Fruit fly (Drosophila melanogaster): ENCODE measurements around the gene Or85c.

The Or85c gene

dm6 chr3R:8512922-8513321 is at the start of gene Or85c:
Gene Or85c (minus strand): TSS chr3R:8513022.
- TF ChIP-seq noc (tag; optimal IDR thresholded peaks at IDR 0.05) = no peak

- TF ChIP-seq noc (tag; optimal IDR thresholded peaks at IDR 0.05) = no peak
Observed at dm6 chr3R:8562484-8562886, 49.7 kb upstream of the Or85c start, which contains the start of the genes mRpS18A and CG31460. Gene mRpS18A (minus strand): TSS chr3R:8562593. Gene CG31460 (plus strand): TSS chr3R:8562673.

- TF ChIP-seq noc (tag; optimal IDR thresholded peaks at IDR 0.05) = no peak
Observed at dm6 chr3R:8561522-8561921, 48.7 kb upstream of the Or85c start, which contains the start of gene pch2. Gene pch2 (minus strand): TSS chr3R:8561764.

- no peak for TF ChIP-seq noc (tag; optimal IDR thresholded peaks at IDR 0.05)
Observed at dm6 chr3R:8552308-8552707, 39.5 kb upstream of the Or85c start, which contains the start of gene Or85d. Gene Or85d (plus strand): TSS chr3R:8552608.

- no peak for TF ChIP-seq noc (tag; optimal IDR thresholded peaks at IDR 0.05)
Observed at dm6 chr3R:8545915-8546314, 33.1 kb upstream of the Or85c start.

- TF ChIP-seq noc (tag; optimal IDR thresholded peaks at IDR 0.05) = no peak
Observed at dm6 chr3R:8528862-8529261, 16.0 kb upstream of the Or85c start, which contains the start of gene CG11741. Gene CG11741 (minus strand): TSS chr3R:8528877.

- TF ChIP-seq noc (tag; optimal IDR thresholded peaks at IDR 0.05) = no peak
Observed at dm6 chr3R:8524277-8524676, 11.5 kb upstream of the Or85c start.

- no peak for TF ChIP-seq noc (tag; optimal IDR thresholded peaks at IDR 0.05)
Observed at dm6 chr3R:8523668-8524067, 10.8 kb upstream of the Or85c start, which contains the start of gene CG31259. Gene CG31259 (plus strand): TSS chr3R:8523944.

dm6 chr3R:8521499-8521898 is 8.7 kb upstream of the Or85c start, which contains the start of gene CG31454:
Gene CG31454 (plus strand): TSS chr3R:8521658.
- TF ChIP-seq noc (tag; optimal IDR thresholded peaks at IDR 0.05) = no peak

dm6 chr3R:8520809-8521208 is 8.0 kb upstream of the Or85c start:
- no peak for TF ChIP-seq noc (tag; optimal IDR thresholded peaks at IDR 0.05)

- TF ChIP-seq noc (tag; optimal IDR thresholded peaks at IDR 0.05) = no peak
Observed at dm6 chr3R:8519157-8519556, 6.3 kb upstream of the Or85c start.

dm6 chr3R:8518565-8519154 is 5.8 kb upstream of the Or85c start:
- TF ChIP-seq noc (tag; optimal IDR thresholded peaks at IDR 0.05) = no peak

- no peak for TF ChIP-seq noc (tag; optimal IDR thresholded peaks at IDR 0.05)
Observed at dm6 chr3R:8517752-8518185, 4.9 kb upstream of the Or85c start, which contains the start of gene CG11737. Gene CG11737 (plus strand): TSS chr3R:8517868.

dm6 chr3R:8511258-8511657 is 1.6 kb downstream of the Or85c start, which contains the start of gene Or85b:
Gene Or85b (minus strand): TSS chr3R:8511358.
- no peak for TF ChIP-seq noc (tag; optimal IDR thresholded peaks at IDR 0.05)

dm6 chr3R:8484573-8484972 is 28.2 kb downstream of the Or85c start:
- TF ChIP-seq noc (tag; optimal IDR thresholded peaks at IDR 0.05) = no peak

dm6 chr3R:8482881-8483280 is 29.9 kb downstream of the Or85c start:
- TF ChIP-seq noc (tag; optimal IDR thresholded peaks at IDR 0.05) = no peak

dm6 chr3R:8477361-8478007 is 35.3 kb downstream of the Or85c start, which contains the start of gene CG45263:
Gene CG45263 (minus strand): TSS chr3R:8477617.
- no peak for TF ChIP-seq noc (tag; optimal IDR thresholded peaks at IDR 0.05)
